Worm (Caenorhabditis elegans) whole organism, L1 larva: ENCODE measurements around the gene let-70.

Experiments
- C04F5.9 ChIP-seq: sonication (generic microtip); optimal IDR thresholded peaks from 2 replicates; lab custom pipeline; 2016; ENCODE audit warnings: missing genetic modification characterization, missing compliant biosample characterization
- C16A3.4 ChIP-seq: fragments of 150-350 bp; optimal IDR thresholded peaks from 2 replicates; lab custom pipeline; 2014; ENCODE audit warnings: missing biosample characterization, missing genetic modification characterization
- C34B4.2 ChIP-seq: sonication (generic microtip); optimal IDR thresholded peaks from 2 replicates; lab custom pipeline; 2017; ENCODE audit warnings: mild to moderate bottlenecking, missing genetic modification characterization, missing compliant biosample characterization
- aly-2 ChIP-seq: fragments of 150-350 bp; optimal IDR thresholded peaks from 2 replicates; lab custom pipeline; 2014; ENCODE audit warnings: missing biosample characterization, missing genetic modification characterization
- ceh-82 ChIP-seq, 3 experiments: fragments of 150-350 bp in 1 of 3; sonication (generic microtip) in 2 of 3; optimal IDR thresholded peaks; 2 replicates each; lab custom pipeline; 2014 to 2017; ENCODE audit warnings: missing biosample characterization in 3 of 3, missing genetic modification characterization in 3 of 3
- dpl-1 ChIP-seq, 3 experiments: fragments of 150-350 bp in 2 of 3; sonication (generic microtip) in 1 of 3; optimal IDR thresholded peaks; 2 replicates each; lab custom pipeline; 2014 to 2017; ENCODE audit warnings: missing biosample characterization in 3 of 3, missing genetic modification characterization in 3 of 3, missing genetic modification reagents in 3 of 3
- dsc-1 ChIP-seq: sonication (generic microtip); optimal IDR thresholded peaks from 2 replicates; lab custom pipeline; 2016; ENCODE audit warnings: mild to moderate bottlenecking, missing genetic modification characterization, missing compliant biosample characterization
- efl-1 ChIP-seq, 4 experiments: fragments of 150-350 bp; optimal IDR thresholded peaks in 3 of 4; peaks in 1 of 4; 1 replicate in 1 of 4; 2 replicates in 3 of 4; lab custom pipeline; 2014; ENCODE audit warnings: missing biosample characterization in 2 of 4, missing genetic modification characterization in 2 of 4, missing genetic modification reagents in 2 of 4
- egl-27 ChIP-seq, 2 experiments: fragments of 150-350 bp in 1 of 2; sonication (generic microtip); optimal IDR thresholded peaks; 3 replicates each; lab custom pipeline; 2017 to 2018; ENCODE audit warnings: missing biosample characterization in 2 of 2, missing genetic modification characterization in 2 of 2, missing genetic modification reagents in 2 of 2
- elt-2 ChIP-seq: sonication (generic microtip); optimal IDR thresholded peaks from 2 replicates; lab custom pipeline; 2016; ENCODE audit warnings: missing genetic modification characterization, mild to moderate bottlenecking, inconsistent platforms, missing compliant biosample characterization, missing genetic modification reagents
- elt-3 ChIP-seq, 6 experiments: fragments of 150-350 bp in 1 of 6; sonication (generic microtip); optimal IDR thresholded peaks; 2 replicates each; lab custom pipeline; 2017 to 2018; ENCODE audit warnings: missing biosample characterization in 6 of 6, missing genetic modification characterization in 6 of 6, inconsistent platforms in 1 of 6
- ets-5 ChIP-seq: fragments of 200-800 bp; sonication (Bioruptor generic); IDR thresholded peaks from 2 replicates; pipeline ENCODE4 v1.3.6; 2022; ENCODE audit warnings: missing genetic modification characterization, missing compliant biosample characterization
- fkh-4 ChIP-seq: sonication (generic microtip); optimal IDR thresholded peaks from 2 replicates; lab custom pipeline; 2016; ENCODE audit warnings: missing compliant biosample characterization, missing genetic modification characterization, borderline replicate concordance
- irx-1 ChIP-seq: sonication (generic microtip); optimal IDR thresholded peaks from 2 replicates; lab custom pipeline; 2016; ENCODE audit warnings: missing genetic modification characterization, missing compliant biosample characterization
- jun-1 ChIP-seq: fragments of 150-350 bp; optimal IDR thresholded peaks from 2 replicates; lab custom pipeline; 2014; ENCODE audit warnings: missing biosample characterization, missing genetic modification reagents, missing genetic modification characterization
- lin-13 ChIP-seq: fragments of 150-350 bp; optimal IDR thresholded peaks from 2 replicates; lab custom pipeline; 2014; ENCODE audit warnings: missing biosample characterization, missing genetic modification reagents, missing genetic modification characterization
- lin-14 ChIP-seq: fragments of 200-800 bp; sonication (Bioruptor generic); optimal IDR thresholded peaks from 2 replicates; lab custom pipeline; 2018; ENCODE audit warnings: mild to moderate bottlenecking, missing genetic modification characterization, moderate library complexity, missing compliant biosample characterization
- lin-15B ChIP-seq: fragments of 150-350 bp; sonication (generic microtip); optimal IDR thresholded peaks from 3 replicates; lab custom pipeline; 2014; ENCODE audit warnings: missing biosample characterization, missing genetic modification characterization
- lin-35 ChIP-seq, 2 experiments: fragments of 150-350 bp; optimal IDR thresholded peaks; 2 replicates each; lab custom pipeline; 2014; ENCODE audit warnings: missing biosample characterization in 2 of 2, missing genetic modification characterization in 2 of 2, missing genetic modification reagents in 2 of 2
- lir-3 ChIP-seq: sonication (generic microtip); optimal IDR thresholded peaks from 2 replicates; lab custom pipeline; 2016; ENCODE audit warnings: mild to moderate bottlenecking, missing genetic modification characterization, moderate library complexity, missing compliant biosample characterization; ENCODE audit not compliant: poor library complexity
- mab-9 ChIP-seq: fragments of 200-800 bp; sonication (Bioruptor generic); IDR thresholded peaks from 2 replicates; pipeline ENCODE4 v1.3.6; 2022; ENCODE audit warnings: missing genetic modification reagents, missing genetic modification characterization, missing compliant biosample characterization
- mdl-1 ChIP-seq, 2 experiments: fragments of 150-350 bp; optimal IDR thresholded peaks; 2 replicates each; lab custom pipeline; 2014 to 2017; ENCODE audit warnings: missing biosample characterization in 2 of 2, missing genetic modification characterization in 2 of 2, inconsistent platforms in 1 of 2
- mef-2 ChIP-seq: fragments of 150-350 bp; optimal IDR thresholded peaks from 2 replicates; lab custom pipeline; 2014; ENCODE audit warnings: missing biosample characterization, missing genetic modification characterization
- mep-1 ChIP-seq: fragments of 150-350 bp; optimal IDR thresholded peaks from 2 replicates; lab custom pipeline; 2014; ENCODE audit warnings: missing biosample characterization, missing genetic modification characterization
- nhr-11 ChIP-seq: fragments of 150-350 bp; optimal IDR thresholded peaks from 2 replicates; lab custom pipeline; 2014; ENCODE audit warnings: missing biosample characterization, missing genetic modification characterization
- nhr-12 ChIP-seq: sonication (generic microtip); optimal IDR thresholded peaks from 2 replicates; lab custom pipeline; 2017; ENCODE audit warnings: missing biosample characterization, missing genetic modification characterization
- nhr-19 ChIP-seq: fragments of 200-800 bp; sonication (Bioruptor generic); conservative IDR thresholded peaks from 2 replicates; pipeline ENCODE4 v1.3.6; 2022; ENCODE audit warnings: missing genetic modification characterization, missing compliant biosample characterization
- nhr-20 ChIP-seq: sonication (generic microtip); optimal IDR thresholded peaks from 2 replicates; lab custom pipeline; 2016; ENCODE audit warnings: mild to moderate bottlenecking, missing genetic modification characterization, missing compliant biosample characterization
- nhr-237 ChIP-seq: fragments of 150-350 bp; optimal IDR thresholded peaks from 2 replicates; lab custom pipeline; 2014; ENCODE audit warnings: missing biosample characterization, missing genetic modification characterization
- nhr-71 ChIP-seq: sonication (generic microtip); optimal IDR thresholded peaks from 2 replicates; lab custom pipeline; 2016; ENCODE audit warnings: mild to moderate bottlenecking, missing genetic modification characterization, moderate library complexity, missing compliant biosample characterization
- nhr-76 ChIP-seq: sonication (generic microtip); optimal IDR thresholded peaks from 2 replicates; lab custom pipeline; 2017; ENCODE audit warnings: missing biosample characterization, missing genetic modification characterization
- nhr-77 ChIP-seq: fragments of 150-350 bp; optimal IDR thresholded peaks from 2 replicates; lab custom pipeline; 2014; ENCODE audit warnings: missing biosample characterization, missing genetic modification characterization
- nhr-85 ChIP-seq: sonication (generic microtip); peaks from one replicate; lab custom pipeline; 2016; ENCODE audit warnings: missing genetic modification characterization, inconsistent platforms, missing compliant biosample characterization
- pag-3 ChIP-seq: sonication (generic microtip); optimal IDR thresholded peaks from 2 replicates; lab custom pipeline; 2017; ENCODE audit warnings: missing genetic modification characterization, mild to moderate bottlenecking, missing compliant biosample characterization, antibody characterized with exemption, borderline replicate concordance; ENCODE audit not compliant: insufficient read depth
- pax-3 ChIP-seq: fragments of 200-800 bp; sonication (Bioruptor generic); optimal IDR thresholded peaks from 2 replicates; lab custom pipeline; 2018; ENCODE audit warnings: mild to moderate bottlenecking, missing genetic modification characterization, moderate library complexity, missing compliant biosample characterization
- rnt-1 ChIP-seq: sonication (generic microtip); optimal IDR thresholded peaks from 2 replicates; lab custom pipeline; 2016; ENCODE audit warnings: mild to moderate bottlenecking, missing genetic modification characterization, moderate library complexity, missing compliant biosample characterization
- skn-1 ChIP-seq: fragments of 150-350 bp; optimal IDR thresholded peaks from 2 replicates; lab custom pipeline; 2014; ENCODE audit warnings: missing biosample characterization, missing genetic modification characterization
- snu-23 ChIP-seq: sonication (generic microtip); optimal IDR thresholded peaks from 2 replicates; lab custom pipeline; 2016; ENCODE audit warnings: missing genetic modification characterization, missing compliant biosample characterization
- swsn-7 ChIP-seq: sonication (generic microtip); optimal IDR thresholded peaks from 2 replicates; lab custom pipeline; 2016; ENCODE audit warnings: missing genetic modification characterization, missing compliant biosample characterization
- tlp-1 ChIP-seq: fragments of 150-350 bp; optimal IDR thresholded peaks from 2 replicates; lab custom pipeline; 2014; ENCODE audit warnings: missing biosample characterization, missing genetic modification characterization
- unc-130 ChIP-seq: fragments of 150-350 bp; optimal IDR thresholded peaks from 2 replicates; lab custom pipeline; 2017; ENCODE audit warnings: missing biosample characterization, missing genetic modification characterization, inconsistent platforms
- unc-62 ChIP-seq: fragments of 150-350 bp; optimal IDR thresholded peaks from 2 replicates; lab custom pipeline; 2014; ENCODE audit warnings: missing biosample characterization, missing genetic modification reagents, missing genetic modification characterization
- unc-86 ChIP-seq: sonication (generic microtip); optimal IDR thresholded peaks from 2 replicates; lab custom pipeline; 2016; ENCODE audit warnings: missing genetic modification characterization, missing compliant biosample characterization
- unc-98 ChIP-seq: fragments of 200-800 bp; sonication (Bioruptor generic); IDR thresholded peaks from 2 replicates; pipeline ENCODE4 v1.3.6; 2022; ENCODE audit warnings: missing genetic modification characterization, missing compliant biosample characterization
- vab-15 ChIP-seq: sonication (generic microtip); optimal IDR thresholded peaks from 2 replicates; lab custom pipeline; 2017; ENCODE audit warnings: missing genotype, mild to moderate bottlenecking, missing genetic modification characterization, missing compliant biosample characterization
- xbp-1 ChIP-seq: sonication (generic microtip); optimal IDR thresholded peaks from 2 replicates; lab custom pipeline; 2016; ENCODE audit warnings: missing genetic modification characterization, missing compliant biosample characterization
- zip-4 ChIP-seq: fragments of 200-800 bp; sonication (Bioruptor generic); optimal IDR thresholded peaks from 2 replicates; lab custom pipeline; 2018; ENCODE audit warnings: mild to moderate bottlenecking, missing genetic modification characterization, moderate library complexity, missing compliant biosample characterization
- ztf-11 ChIP-seq, 2 experiments: sonication (generic microtip); optimal IDR thresholded peaks; 2 replicates each; lab custom pipeline; 2016 to 2017; ENCODE audit warnings: missing genetic modification characterization in 2 of 2, missing biosample characterization in 1 of 2, missing compliant biosample characterization in 1 of 2

let-70 gene

DNA sequence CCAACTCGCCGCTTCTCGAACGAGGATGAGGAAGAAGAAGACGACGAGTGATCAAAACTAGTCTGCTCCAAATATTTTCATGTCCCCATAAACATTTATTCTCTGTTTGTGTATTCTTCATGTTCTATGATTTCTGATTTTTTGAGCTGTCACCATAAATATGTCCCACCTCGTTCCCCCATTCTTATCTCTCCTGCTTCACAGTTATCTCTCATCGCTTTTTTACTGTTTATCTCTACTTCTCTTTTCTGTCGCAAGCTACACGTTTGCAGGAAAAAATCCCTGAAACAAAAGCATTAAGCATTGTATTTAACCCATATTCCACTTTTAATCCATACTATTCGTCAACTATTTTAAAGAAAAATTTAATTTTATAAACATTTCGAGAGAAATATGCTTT is 48.7 kb upstream of the let-70 start (continued):
- TF ChIP-seq C16A3.4 (tag; lab: Kevin White, UChicago) (no peak), snu-23 (GFP tag; lab: Kevin White, UChicago) (no peak), swsn-7 (tag; lab: Kevin White, UChicago) (no peak), pax-3 (tag; lab: Kevin White, UChicago) (no peak), rnt-1 (peak; percentile 31)

DNA sequence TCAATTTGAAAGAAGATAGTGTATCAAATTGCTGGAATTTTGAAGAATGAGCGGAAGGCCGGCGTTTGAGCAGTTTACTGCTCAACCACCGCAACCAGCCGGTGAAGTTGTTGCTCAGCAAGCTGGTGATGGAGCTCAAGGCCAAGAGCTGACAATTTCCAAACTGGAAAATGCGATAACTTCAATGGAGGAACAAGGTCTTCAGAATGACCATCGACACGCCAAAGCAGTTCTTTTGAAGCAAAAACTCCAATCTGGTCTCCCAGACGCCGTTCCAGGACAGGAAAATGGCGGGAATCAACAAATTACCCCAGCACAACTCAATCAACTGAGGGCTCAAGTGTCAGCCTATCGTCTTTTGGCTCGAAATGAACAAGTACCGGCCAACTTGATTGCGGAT is 44.0 kb upstream of the let-70 start:
- no peak for TF ChIP-seq mab-9 (GFP tag; lab: Robert Waterston, UW)
- no peak for TF ChIP-seq zip-4 (GFP tag; lab: Kevin White, UChicago)
- TF ChIP-seq fkh-4 (tag; lab: Kevin White, UChicago), result no peak
- no peak for TF ChIP-seq elt-2 (tag; lab: Kevin White, UChicago)
- TF ChIP-seq lir-3 (tag; lab: Kevin White, UChicago), result no peak
- TF ChIP-seq C04F5.9, result no peak
- no peak for TF ChIP-seq ets-5 (GFP tag; lab: Robert Waterston, UW)
- TF ChIP-seq jun-1 (tag; lab: Kevin White, UChicago), result no peak
- no peak for TF ChIP-seq pag-3
- TF ChIP-seq nhr-12 (tag; lab: Kevin White, UChicago), result no peak

- TF ChIP-seq egl-27 (tag; optimal IDR thresholded peaks at IDR 0.05; lab: Kevin White, UChicago) (no peak), C34B4.2 (no peak), elt-3 (tag; optimal IDR thresholded peaks at IDR 0.05; lab: Kevin White, UChicago) (no peak), vab-15 (no peak), unc-62 (GFP tag; lab: Kevin White, UChicago) (no peak), nhr-19 (GFP tag; lab: Robert Waterston, UW) (no peak), ztf-11 (tag; optimal IDR thresholded peaks at IDR 0.05; lab: Kevin White, UChicago) (no peak), mef-2 (tag; lab: Kevin White, UChicago) (no peak), nhr-20 (tag; lab: Kevin White, UChicago) (no peak), tlp-1 (tag; lab: Kevin White, UChicago) (no peak), lin-13 (GFP tag; lab: Kevin White, UChicago) (no peak), nhr-77 (tag; lab: Kevin White, UChicago) (no peak), lin-15B (no peak), lin-14 (no peak), unc-86 (tag; lab: Kevin White, UChicago) (no peak), unc-98 (GFP tag; lab: Robert Waterston, UW) (no peak), aly-2 (no peak)
Measured at ce11 chrIV:11126004-11126027, 43.8 kb upstream of the let-70 start, which contains the start of gene swsn-4. Gene swsn-4, plus strand, starts transcription at chrIV:11126024.

DNA sequence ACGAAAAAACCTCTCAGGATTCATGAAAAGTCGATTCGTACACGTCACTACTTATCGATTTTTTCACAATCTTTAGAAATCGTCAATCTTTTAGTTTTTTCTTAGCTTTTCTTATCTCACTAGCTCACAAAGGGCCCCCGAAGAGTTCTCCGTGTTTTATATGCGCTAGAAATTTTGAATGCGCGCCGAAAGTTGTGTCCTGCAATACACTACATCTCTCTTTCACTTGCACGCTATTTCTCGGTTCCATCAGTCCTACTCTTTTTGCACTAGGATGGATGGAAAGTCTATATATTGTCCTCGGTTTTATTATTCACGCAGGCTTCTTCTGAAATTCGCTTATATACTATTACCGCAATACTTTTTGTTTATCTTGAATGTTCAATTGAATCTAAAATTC is 43.6 kb upstream of the let-70 start:
- TF ChIP-seq rnt-1 (peak; percentile 9), nhr-85 (tag; lab: Kevin White, UChicago) (peak; percentile 75), nhr-11 (tag; lab: Kevin White, UChicago) (no peak), lin-35 (GFP tag; optimal IDR thresholded peaks at IDR 0.05; lab: Kevin White, UChicago) (peak; percentile 82 to 91), pax-3 (tag; lab: Kevin White, UChicago) (no peak), mdl-1 (tag; optimal IDR thresholded peaks at IDR 0.05; lab: Kevin White, UChicago) (no peak), efl-1 (optimal IDR thresholded peaks at IDR 0.05; lab: Kevin White, UChicago) (peak in 1 of 2 experiments; percentile 77), efl-1 (GFP tag; optimal IDR thresholded peaks at IDR 0.05 in 1 of 2; lab: Kevin White, UChicago) (peak; percentile 86 to 98), xbp-1 (tag; lab: Kevin White, UChicago) (peak; percentile 54), nhr-71 (peak; percentile 31), dsc-1 (tag; lab: Kevin White, UChicago) (peak; percentile 27), unc-130 (no peak), mep-1 (tag; lab: Kevin White, UChicago) (no peak), nhr-237 (no peak), irx-1 (tag; lab: Kevin White, UChicago) (no peak), elt-3 (tag; optimal IDR thresholded peaks at IDR 0.05; lab: Kevin White, UChicago) (no peak), nhr-20 (tag; lab: Kevin White, UChicago) (no peak), dpl-1 (GFP tag; optimal IDR thresholded peaks at IDR 0.05; lab: Kevin White, UChicago) (peak; percentile 75 to 85 (median 76)), lin-15B (no peak), unc-62 (GFP tag; lab: Kevin White, UChicago) (no peak), ceh-82 (tag; optimal IDR thresholded peaks at IDR 0.05; lab: Kevin White, UChicago) (peak in 1 of 3 experiments; percentile 22), skn-1 (tag; lab: Kevin White, UChicago) (no peak), nhr-76 (no peak), snu-23 (GFP tag; lab: Kevin White, UChicago) (peak; percentile 25)
